Worm (Caenorhabditis elegans) whole organism, late embryonic: ENCODE data around the gene sos-1.

Experiments used
- C08G9.2 ChIP-seq: sonication (generic microtip); optimal IDR thresholded peaks from 2 replicates; lab custom pipeline; 2016; ENCODE audit warnings: mild to moderate bottlenecking, missing genetic modification characterization, moderate library complexity, missing compliant biosample characterization
- C38D4.7 ChIP-seq: fragments of 200-800 bp; sonication (Bioruptor generic); optimal IDR thresholded peaks from 2 replicates; lab custom pipeline; 2018; ENCODE audit warnings: mild to moderate bottlenecking, missing genetic modification characterization, moderate library complexity, missing compliant biosample characterization
- T23F11.4 ChIP-seq: fragments of 200-800 bp; sonication (Bioruptor generic); optimal IDR thresholded peaks from 2 replicates; lab custom pipeline; 2018; ENCODE audit warnings: mild to moderate bottlenecking, missing genetic modification characterization, missing compliant biosample characterization
- Y22D7AL.16 ChIP-seq: sonication (generic microtip); optimal IDR thresholded peaks from 2 replicates; lab custom pipeline; 2016; ENCODE audit warnings: missing genetic modification characterization, missing compliant biosample characterization
- ahr-1 ChIP-seq: sonication (generic microtip); optimal IDR thresholded peaks from 2 replicates; lab custom pipeline; 2016; ENCODE audit warnings: missing genetic modification characterization, missing compliant biosample characterization
- ceh-18 ChIP-seq: sonication (generic microtip); optimal IDR thresholded peaks from 2 replicates; lab custom pipeline; 2016; ENCODE audit warnings: missing genetic modification characterization, missing compliant biosample characterization
- ceh-19 ChIP-seq: fragments of 200-800 bp; sonication (Bioruptor generic); optimal IDR thresholded peaks from 2 replicates; lab custom pipeline; 2018; ENCODE audit warnings: mild to moderate bottlenecking, missing genetic modification characterization, missing compliant biosample characterization
- ceh-31 ChIP-seq: sonication (generic microtip); optimal IDR thresholded peaks from 2 replicates; lab custom pipeline; 2016; ENCODE audit warnings: missing genetic modification characterization, missing compliant biosample characterization
- ceh-45 ChIP-seq: fragments of 200-800 bp; sonication (Bioruptor generic); IDR thresholded peaks from 2 replicates; pipeline ENCODE4 v1.3.6; 2022; ENCODE audit warnings: missing genetic modification reagents, missing genetic modification characterization, missing compliant biosample characterization
- dmd-4 ChIP-seq: sonication (generic microtip); optimal IDR thresholded peaks from 2 replicates; lab custom pipeline; 2016; ENCODE audit warnings: borderline replicate concordance, missing genetic modification characterization, missing compliant biosample characterization
- dve-1 ChIP-seq: sonication (generic microtip); optimal IDR thresholded peaks from 2 replicates; lab custom pipeline; 2017; ENCODE audit warnings: antibody characterized with exemption, mild to moderate bottlenecking, missing genetic modification characterization, missing compliant biosample characterization
- elt-2 ChIP-seq: sonication (generic microtip); optimal IDR thresholded peaks from 2 replicates; lab custom pipeline; 2016; ENCODE audit warnings: missing genetic modification reagents, missing genetic modification characterization, missing compliant biosample characterization
- ets-4 ChIP-seq: sonication (generic microtip); optimal IDR thresholded peaks from 2 replicates; lab custom pipeline; 2016; ENCODE audit warnings: missing genetic modification characterization, missing compliant biosample characterization
- eyg-1 ChIP-seq: sonication (generic microtip); optimal IDR thresholded peaks from 2 replicates; lab custom pipeline; 2016; ENCODE audit warnings: missing genotype, missing genetic modification characterization, missing compliant biosample characterization
- fkh-6 ChIP-seq: sonication (generic microtip); optimal IDR thresholded peaks from 2 replicates; lab custom pipeline; 2016; ENCODE audit warnings: missing genetic modification characterization, missing compliant biosample characterization
- hlh-13 ChIP-seq: fragments of 200-800 bp; sonication (Bioruptor generic); optimal IDR thresholded peaks from 2 replicates; lab custom pipeline; 2018; ENCODE audit warnings: mild to moderate bottlenecking, missing genetic modification characterization, missing compliant biosample characterization
- hlh-30 ChIP-seq: sonication (generic microtip); optimal IDR thresholded peaks from 2 replicates; lab custom pipeline; 2017; ENCODE audit warnings: antibody characterized with exemption, missing genetic modification characterization, missing compliant biosample characterization; ENCODE audit not compliant: insufficient read depth
- lim-6 ChIP-seq: sonication (generic microtip); optimal IDR thresholded peaks from 2 replicates; lab custom pipeline; 2016; ENCODE audit warnings: missing genetic modification characterization, missing compliant biosample characterization
- lin-11 ChIP-seq: fragments of 200-800 bp; sonication (Bioruptor generic); optimal IDR thresholded peaks from 2 replicates; lab custom pipeline; 2018; ENCODE audit warnings: mild to moderate bottlenecking, missing genetic modification characterization, missing compliant biosample characterization
- madf-2 ChIP-seq: sonication (generic microtip); optimal IDR thresholded peaks from 2 replicates; lab custom pipeline; 2017; ENCODE audit warnings: missing genetic modification characterization, missing compliant biosample characterization
- nfya-1 ChIP-seq: sonication (generic microtip); optimal IDR thresholded peaks from 2 replicates; lab custom pipeline; 2017; ENCODE audit warnings: missing genetic modification characterization, mild to moderate bottlenecking, missing compliant biosample characterization, antibody characterized with exemption, moderate library complexity
- nhr-11 ChIP-seq: fragments of 150-350 bp; optimal IDR thresholded peaks from 2 replicates; lab custom pipeline; 2014; ENCODE audit warnings: missing biosample characterization, missing genetic modification characterization
- odd-2 ChIP-seq: sonication (generic microtip); optimal IDR thresholded peaks from 2 replicates; lab custom pipeline; 2017; ENCODE audit warnings: antibody characterized with exemption, mild to moderate bottlenecking, missing genetic modification characterization, missing compliant biosample characterization
- pat-9 ChIP-seq: fragments of 200-800 bp; sonication (Bioruptor generic); optimal IDR thresholded peaks from 2 replicates; lab custom pipeline; 2018; ENCODE audit warnings: mild to moderate bottlenecking, missing genetic modification characterization, moderate library complexity, missing compliant biosample characterization
- pha-2 ChIP-seq: sonication (generic microtip); optimal IDR thresholded peaks from 2 replicates; lab custom pipeline; 2017; ENCODE audit warnings: mild to moderate bottlenecking, missing genetic modification characterization, missing compliant biosample characterization
- pqm-1 ChIP-seq: sonication (generic microtip); optimal IDR thresholded peaks from 2 replicates; lab custom pipeline; 2016; ENCODE audit warnings: missing genetic modification characterization, missing compliant biosample characterization
- pros-1 ChIP-seq: fragments of 150-350 bp; optimal IDR thresholded peaks from 2 replicates; lab custom pipeline; 2014; ENCODE audit warnings: missing biosample characterization, missing genetic modification reagents, missing genetic modification characterization
- ref-2 ChIP-seq: sonication (generic microtip); optimal IDR thresholded peaks from 2 replicates; lab custom pipeline; 2016; ENCODE audit warnings: missing genetic modification characterization, missing compliant biosample characterization
- rnt-1 ChIP-seq: sonication (generic microtip); optimal IDR thresholded peaks from 2 replicates; lab custom pipeline; 2016; ENCODE audit warnings: missing genetic modification characterization, missing compliant biosample characterization
- sox-2 ChIP-seq: fragments of 200-800 bp; sonication (Bioruptor generic); IDR thresholded peaks from 2 replicates; pipeline ENCODE4 v1.3.6; 2022; ENCODE audit warnings: missing genetic modification reagents, missing genetic modification characterization, missing compliant biosample characterization
- sox-4 ChIP-seq: sonication (generic microtip); optimal IDR thresholded peaks from 2 replicates; lab custom pipeline; 2017; ENCODE audit warnings: mild to moderate bottlenecking, missing genetic modification characterization, inconsistent platforms, missing compliant biosample characterization
- syd-9 ChIP-seq: sonication (generic microtip); optimal IDR thresholded peaks from 2 replicates; lab custom pipeline; 2016; ENCODE audit warnings: mild to moderate bottlenecking, missing genetic modification characterization, moderate library complexity, missing compliant biosample characterization
- tbx-2 ChIP-seq: sonication (generic microtip); optimal IDR thresholded peaks from 2 replicates; lab custom pipeline; 2016; ENCODE audit warnings: missing genetic modification characterization, missing compliant biosample characterization
- tbx-7 ChIP-seq: sonication (generic microtip); optimal IDR thresholded peaks from 2 replicates; lab custom pipeline; 2016; ENCODE audit warnings: missing genotype, missing genetic modification characterization, missing compliant biosample characterization
- ttx-3 ChIP-seq: sonication (generic microtip); optimal IDR thresholded peaks from 2 replicates; lab custom pipeline; 2016; ENCODE audit warnings: missing genetic modification reagents, missing genetic modification characterization, missing compliant biosample characterization
- unc-42 ChIP-seq: sonication (generic microtip); optimal IDR thresholded peaks from 2 replicates; lab custom pipeline; 2016; ENCODE audit warnings: missing genotype, missing genetic modification characterization, missing compliant biosample characterization
- unc-55 ChIP-seq: sonication (generic microtip); optimal IDR thresholded peaks from 2 replicates; lab custom pipeline; 2017; ENCODE audit warnings: missing biosample characterization, missing genetic modification reagents, missing genetic modification characterization
- ztf-16 ChIP-seq: sonication (generic microtip); optimal IDR thresholded peaks from 2 replicates; lab custom pipeline; 2017; ENCODE audit warnings: missing genetic modification characterization, missing compliant biosample characterization

Gene sos-1

DNA sequence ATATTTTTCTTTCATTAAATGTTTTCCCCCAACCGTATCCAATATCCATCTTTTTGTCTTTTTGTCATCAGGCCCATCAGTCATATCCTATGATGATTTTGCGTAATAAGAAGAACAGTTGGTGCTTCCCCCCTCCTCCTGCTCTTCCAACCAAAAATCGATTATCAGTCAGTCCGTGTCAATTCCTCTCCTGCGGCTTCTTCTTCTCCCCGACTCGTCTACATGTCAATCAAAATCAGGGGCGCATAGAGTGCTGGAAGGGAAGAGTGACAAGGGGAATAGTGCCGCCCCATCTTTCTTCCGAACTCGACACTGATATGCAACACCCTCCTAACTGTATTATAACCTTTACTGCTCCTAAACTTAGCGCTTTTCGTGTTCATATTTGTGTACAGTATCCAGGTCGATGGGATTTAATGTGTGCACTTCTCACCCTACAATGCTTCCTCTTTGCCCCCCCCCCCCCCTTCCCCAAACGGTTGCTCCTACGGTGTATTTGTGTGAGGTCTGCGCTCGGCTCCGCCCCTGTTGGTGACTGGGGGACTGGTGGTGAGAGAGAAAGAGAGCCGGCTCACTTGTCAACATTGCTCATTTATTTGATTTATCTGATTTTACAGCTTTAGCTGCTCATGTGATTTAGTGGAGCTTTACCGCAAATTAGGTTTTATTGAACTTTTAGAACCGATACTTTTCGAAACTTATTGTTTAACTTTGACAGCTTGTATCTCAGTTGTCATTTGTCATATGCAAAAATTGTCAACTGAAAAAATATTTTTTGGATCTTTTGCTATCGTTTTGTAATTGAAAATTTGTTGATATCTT is 57.6 kb downstream of the sos-1 start:
- no peak for TF ChIP-seq madf-2 (tag; lab: Kevin White, UChicago)
- peak; percentile 62 for TF ChIP-seq rnt-1 (tag; lab: Kevin White, UChicago)
- TF ChIP-seq elt-2 (tag; lab: Kevin White, UChicago): no peak
- no peak for TF ChIP-seq lin-11
- TF ChIP-seq ceh-31: peak; percentile 20
- no peak for TF ChIP-seq ceh-19 (GFP tag; lab: Kevin White, UChicago)
- no peak for TF ChIP-seq tbx-2 (tag; lab: Kevin White, UChicago)
- no peak for TF ChIP-seq sox-2 (GFP tag; lab: Robert Waterston, UW)
- TF ChIP-seq ahr-1: no peak
- no peak for TF ChIP-seq ets-4 (tag; lab: Kevin White, UChicago)
- TF ChIP-seq pha-2: peak; percentile 15
- no peak for TF ChIP-seq nhr-11
- no peak for TF ChIP-seq dve-1 (tag; lab: Kevin White, UChicago)
- peak; percentile 1 for TF ChIP-seq hlh-13 (GFP tag; lab: Kevin White, UChicago)
- TF ChIP-seq hlh-30 (tag; lab: Kevin White, UChicago): peak; percentile 1
- no peak for TF ChIP-seq pros-1 (tag; lab: Kevin White, UChicago)
- TF ChIP-seq C08G9.2 (tag; lab: Kevin White, UChicago): no peak
- no peak for TF ChIP-seq nfya-1 (tag; lab: Kevin White, UChicago)
- TF ChIP-seq sox-4 (tag; lab: Kevin White, UChicago): no peak
- no peak for TF ChIP-seq fkh-6 (tag; lab: Kevin White, UChicago)
- TF ChIP-seq syd-9: no peak
- peak; percentile 100 for TF ChIP-seq unc-55 (GFP tag; lab: Kevin White, UChicago)
- no peak for TF ChIP-seq odd-2 (tag; lab: Kevin White, UChicago)
- no peak for TF ChIP-seq ztf-16 (tag; lab: Kevin White, UChicago)
- no peak for TF ChIP-seq T23F11.4
- peak; percentile 4 for TF ChIP-seq pat-9 (tag; lab: Kevin White, UChicago)
- TF ChIP-seq ref-2 (tag; lab: Kevin White, UChicago): no peak
- no peak for TF ChIP-seq tbx-7 (tag; lab: Kevin White, UChicago)
- TF ChIP-seq lim-6 (tag; lab: Kevin White, UChicago): no peak
- no peak for TF ChIP-seq dmd-4 (tag; lab: Kevin White, UChicago)
- TF ChIP-seq C38D4.7 (GFP tag; lab: Kevin White, UChicago): no peak
- peak; percentile 31 for TF ChIP-seq ceh-18 (tag; lab: Kevin White, UChicago)
- TF ChIP-seq unc-42 (tag; lab: Kevin White, UChicago): no peak

DNA sequence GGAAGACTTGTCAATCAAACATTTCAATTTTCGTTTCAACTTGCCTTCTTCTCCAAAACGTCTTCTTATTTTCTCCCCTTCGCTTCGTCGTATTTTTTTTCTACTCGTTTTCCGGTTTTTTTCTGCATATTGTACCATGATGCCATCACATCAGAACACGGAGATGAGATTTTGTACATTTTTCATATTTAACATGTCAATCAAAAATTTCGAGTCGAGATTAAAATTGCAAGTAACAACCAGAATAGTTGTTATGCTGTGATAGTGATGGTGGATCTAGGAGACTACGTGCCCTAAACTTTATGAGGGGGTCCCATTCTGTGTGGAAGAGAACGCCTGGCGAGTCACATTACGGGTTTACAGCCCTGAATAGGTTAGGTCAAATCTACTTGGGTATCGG is 59.2 kb downstream of the sos-1 start:
- peak; percentile 57 for TF ChIP-seq unc-55 (GFP tag; lab: Kevin White, UChicago)
- TF ChIP-seq eyg-1 (tag; lab: Kevin White, UChicago): no peak

ce11 chrV:4488989-4489388 is 60.1 kb downstream of the sos-1 start:
- no peak for TF ChIP-seq eyg-1 (tag; lab: Kevin White, UChicago)
- peak; percentile 56 for TF ChIP-seq unc-55 (GFP tag; lab: Kevin White, UChicago)

ce11 chrV:4487888-4488287 is 61.2 kb downstream of the sos-1 start:
- TF ChIP-seq hlh-13 (GFP tag; lab: Kevin White, UChicago) (no peak), ceh-45 (GFP tag; lab: Robert Waterston, UW) (no peak), dve-1 (tag; lab: Kevin White, UChicago) (no peak), Y22D7AL.16 (tag; lab: Kevin White, UChicago) (no peak), pha-2 (no peak), eyg-1 (tag; lab: Kevin White, UChicago) (no peak), tbx-2 (tag; lab: Kevin White, UChicago) (no peak), ttx-3 (tag; lab: Kevin White, UChicago) (no peak), pqm-1 (no peak), T23F11.4 (no peak), ets-4 (tag; lab: Kevin White, UChicago) (no peak)
